Worm (Caenorhabditis elegans) whole organism, midembryonic: ENCODE results near the gene nob-1.

Experiments used
- T22C8.4 ChIP-seq: fragments of 200-800 bp; sonication (Bioruptor generic); IDR thresholded peaks from 2 replicates; pipeline ENCODE4 v1.3.6; 2022; ENCODE audit warnings: missing genetic modification characterization, missing compliant biosample characterization
- flt-1 ChIP-seq: fragments of 200-800 bp; sonication (Bioruptor generic); IDR thresholded peaks from 2 replicates; pipeline ENCODE4 v1.3.6; 2022; ENCODE audit warnings: missing genetic modification characterization, missing compliant biosample characterization
- med-1 ChIP-seq: sonication (generic microtip); optimal IDR thresholded peaks from 2 replicates; lab custom pipeline; 2017; ENCODE audit warnings: missing genetic modification characterization, mild to moderate bottlenecking, missing compliant biosample characterization, antibody characterized with exemption, missing genetic modification reagents; ENCODE audit not compliant: insufficient read depth
- ztf-23 ChIP-seq: fragments of 200-800 bp; sonication (Bioruptor generic); IDR thresholded peaks from 2 replicates; pipeline ENCODE4 v1.3.6; 2022; ENCODE audit warnings: missing genetic modification reagents, missing genetic modification characterization, missing compliant biosample characterization

DNA sequence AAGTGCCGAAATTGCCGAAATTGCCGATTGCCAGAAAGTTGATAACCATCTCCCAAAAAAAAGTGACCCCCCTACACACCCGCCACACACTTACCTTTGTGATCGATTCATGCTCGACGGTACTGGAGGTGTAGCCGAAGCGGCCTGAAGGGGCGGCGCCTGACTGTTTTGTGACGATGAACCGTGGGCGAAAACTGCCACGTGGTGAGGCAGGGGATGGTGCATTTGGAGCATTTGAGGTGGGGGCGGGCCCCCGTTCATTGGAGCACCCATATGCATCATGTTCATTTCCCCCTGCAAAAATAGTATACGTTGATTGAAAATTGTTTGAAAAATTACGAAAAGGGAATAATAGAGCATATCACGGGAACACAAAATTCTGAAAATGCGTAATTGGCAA is 45.9 kb upstream of the nob-1 start, which contains the start of gene Y75B8A.6:
- TF ChIP-seq T22C8.4 (GFP tag; lab: Robert Waterston, UW), result no peak
- no peak for TF ChIP-seq med-1 (GFP tag; lab: Kevin White, UChicago)
- peak; percentile 63; the same call in 1 of the 2 replicates for TF ChIP-seq flt-1 (GFP tag; lab: Robert Waterston, UW)
- TF ChIP-seq ztf-23 (GFP tag; lab: Robert Waterston, UW), result no peak
